Fruit fly (Drosophila melanogaster): ENCODE measurements around the gene CG13609.

CG13609 gene

dm6 chr3R:24261380-24262021, 34.7 kb downstream of the CG13609 start (continued):
- no peak for TF ChIP-seq dac (GFP tag; optimal IDR thresholded peaks at IDR 0.05)
- peak; percentile 44 for TF ChIP-seq Hr4 (GFP tag; optimal IDR thresholded peaks at IDR 0.05)
- peak; percentile 32 for TF ChIP-seq fd59A (GFP tag; optimal IDR thresholded peaks at IDR 0.05)
- TF ChIP-seq vri (GFP tag; optimal IDR thresholded peaks at IDR 0.05), result no peak
- peak; percentile 62 for TF ChIP-seq Eip75B (GFP tag; optimal IDR thresholded peaks at IDR 0.05)
- peak; percentile 51 for TF ChIP-seq pdm3 (GFP tag; optimal IDR thresholded peaks at IDR 0.05)
- TF ChIP-seq Sox14 (GFP tag; optimal IDR thresholded peaks at IDR 0.05), result peak; percentile 73
- TF ChIP-seq CG11762 (GFP tag; optimal IDR thresholded peaks at IDR 0.05; ENCODE audit: insufficient read depth), result peak; percentile 15
- TF ChIP-seq CG34406 (GFP tag; optimal IDR thresholded peaks at IDR 0.05), result peak; percentile 8
- TF ChIP-seq Eip78C (GFP tag), result peak; percentile 79
- TF ChIP-seq esn (GFP tag; optimal IDR thresholded peaks at IDR 0.05), result no peak
- peak; percentile 28 for TF ChIP-seq net (GFP tag; optimal IDR thresholded peaks at IDR 0.05)
- TF ChIP-seq Gug (GFP tag; IDR thresholded peaks at IDR 0.05), result peak; percentile 51
- peak; percentile 2 for TF ChIP-seq CG1621 (tag; optimal IDR thresholded peaks at IDR 0.05)
- peak; percentile 48; the same call in 2 of the 3 replicates for TF ChIP-seq CG8119 (GFP tag; IDR thresholded peaks at IDR 0.05)
- peak; percentile 32 for TF ChIP-seq svp (GFP tag)
- peak; percentile 54; the same call in 2 of the 3 replicates for TF ChIP-seq CG6163 (GFP tag; IDR thresholded peaks at IDR 0.05)
- TF ChIP-seq Ets21C (GFP tag; optimal IDR thresholded peaks at IDR 0.05), result no peak
- TF ChIP-seq CG11294 (GFP tag; IDR thresholded peaks at IDR 0.05), result 0 out of 2 replicates have a peak, but pooled peaks have one; percentile 21
- peak; percentile 52 for TF ChIP-seq CG6276 (GFP tag; optimal IDR thresholded peaks at IDR 0.05)
- TF ChIP-seq acj6 (GFP tag; optimal IDR thresholded peaks at IDR 0.05), result peak; percentile 40
- no peak for TF ChIP-seq CG6854 (GFP tag; optimal IDR thresholded peaks at IDR 0.05)
- peak; percentile 62 for TF ChIP-seq achi (GFP tag; optimal IDR thresholded peaks at IDR 0.05)
- TF ChIP-seq CG3032 (tag; optimal IDR thresholded peaks at IDR 0.05), result peak; percentile 46
- peak; percentile 75 for TF ChIP-seq CG10631 (GFP tag; optimal IDR thresholded peaks at IDR 0.05)
- peak; percentile 39; the same call in 1 of the 3 replicates for TF ChIP-seq eg (GFP tag; IDR thresholded peaks at IDR 0.05)

DNA sequence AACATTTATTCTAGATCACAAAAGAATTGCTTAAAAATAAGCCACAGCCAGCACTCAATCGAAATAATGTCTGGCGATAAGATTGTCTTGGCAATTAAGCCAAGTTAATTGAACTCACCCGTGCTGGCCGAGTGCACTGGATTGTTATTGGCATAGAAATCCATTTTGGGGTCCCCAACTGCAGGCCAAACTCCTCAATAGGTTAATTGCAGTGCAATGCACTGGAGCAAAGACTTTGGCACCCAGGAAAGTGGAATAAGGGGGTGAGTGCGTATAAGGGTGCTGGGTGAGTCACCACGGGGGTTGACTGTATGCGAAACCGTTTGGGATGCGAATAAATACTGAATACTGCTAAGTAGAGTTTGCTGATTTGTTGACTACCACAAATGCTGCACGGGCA, 36.1 kb downstream of the CG13609 start:
- TF ChIP-seq CG10631 (GFP tag; optimal IDR thresholded peaks at IDR 0.05) (no peak), vri (GFP tag; optimal IDR thresholded peaks at IDR 0.05) (peak; percentile 48), Sox15 (GFP tag; optimal IDR thresholded peaks at IDR 0.05) (no peak), esn (GFP tag; optimal IDR thresholded peaks at IDR 0.05) (no peak), Hr38 (GFP tag; optimal IDR thresholded peaks at IDR 0.05) (no peak), Eip93F (GFP tag; optimal IDR thresholded peaks at IDR 0.05) (peak; percentile 33)

dm6 chr3R:24263588-24264413, 37.0 kb downstream of the CG13609 start:
- TF ChIP-seq CG32006 (GFP tag; optimal IDR thresholded peaks at IDR 0.05) (peak; percentile 34), Hr39 (GFP tag; optimal IDR thresholded peaks at IDR 0.05) (peak; percentile 7), CG11762 (GFP tag; optimal IDR thresholded peaks at IDR 0.05; ENCODE audit: insufficient read depth) (peak; percentile 22), dsx (GFP tag; optimal IDR thresholded peaks at IDR 0.05; ENCODE audit: poor library complexity, severe bottlenecking) (no peak), acj6 (GFP tag; optimal IDR thresholded peaks at IDR 0.05) (no peak), CG10631 (GFP tag; optimal IDR thresholded peaks at IDR 0.05) (peak; percentile 27), vri (GFP tag; optimal IDR thresholded peaks at IDR 0.05) (no peak), Lpt (GFP tag; optimal IDR thresholded peaks at IDR 0.05) (peak; percentile 14), Eip78C (GFP tag) (peak; percentile 72), Eip75B (GFP tag; optimal IDR thresholded peaks at IDR 0.05) (peak; percentile 22), CG6276 (GFP tag; optimal IDR thresholded peaks at IDR 0.05) (no peak), salr (GFP tag; optimal IDR thresholded peaks at IDR 0.05) (peak in 1 of 2 experiments; percentile 13), pdm3 (GFP tag; optimal IDR thresholded peaks at IDR 0.05) (peak; percentile 24), topi (GFP tag; optimal IDR thresholded peaks at IDR 0.05) (peak; percentile 16), esn (GFP tag; optimal IDR thresholded peaks at IDR 0.05) (peak; percentile 35), CG15336 (GFP tag; IDR thresholded peaks at IDR 0.05) (peak; percentile 61; the same call in 1 of the 2 replicates), Sox14 (GFP tag; optimal IDR thresholded peaks at IDR 0.05) (no peak), net (GFP tag; optimal IDR thresholded peaks at IDR 0.05) (no peak), CG34406 (GFP tag; optimal IDR thresholded peaks at IDR 0.05) (no peak), eg (GFP tag; IDR thresholded peaks at IDR 0.05) (0 out of 3 replicates have a peak, but pooled peaks have one; percentile 28), dac (GFP tag; optimal IDR thresholded peaks at IDR 0.05) (peak; percentile 27), CG3032 (tag; optimal IDR thresholded peaks at IDR 0.05) (no peak), Ets96B (tag; optimal IDR thresholded peaks at IDR 0.05) (peak; percentile 41), Met (GFP tag; optimal IDR thresholded peaks at IDR 0.05) (peak; percentile 36), achi (GFP tag; optimal IDR thresholded peaks at IDR 0.05) (peak; percentile 6), lz (GFP tag; optimal IDR thresholded peaks at IDR 0.05) (peak; percentile 20), Ets21C (GFP tag; optimal IDR thresholded peaks at IDR 0.05) (no peak), Hr4 (GFP tag; optimal IDR thresholded peaks at IDR 0.05) (peak; percentile 61), CG31627 (GFP tag; optimal IDR thresholded peaks at IDR 0.05) (peak; percentile 26), CG10669 (GFP tag; optimal IDR thresholded peaks at IDR 0.05) (peak; percentile 34), OdsH (GFP tag; optimal IDR thresholded peaks at IDR 0.05) (peak; percentile 20), svp (GFP tag) (peak; percentile 69)

Measured in whole organism, prepupa.